Worm (Caenorhabditis elegans) whole organism, L4 larva: ENCODE results near the gene str-41.
A peak's percentile ranks its signal among the peaks of the same experiment; 100 is the strongest.
"Not testable (repeated sequence)": the region's sequence is repeated elsewhere in the genome, so short reads cannot be mapped to it uniquely, and the experiment has no call there.

Experiments used
- F44E2.7 ChIP-seq: fragments of 200-800 bp; sonication (Bioruptor generic); IDR thresholded peaks from 2 replicates; pipeline ENCODE4 v2.1.2; 2022; ENCODE audit warnings: missing genetic modification characterization, missing compliant biosample characterization
- F49E8.2 ChIP-seq: sonication (generic microtip); optimal IDR thresholded peaks from 2 replicates; lab custom pipeline; 2016; ENCODE audit warnings: missing compliant biosample characterization, mild to moderate bottlenecking, missing genetic modification characterization, borderline replicate concordance
- R02D3.7 ChIP-seq: fragments of 150-350 bp; sonication (generic microtip); optimal IDR thresholded peaks from 3 replicates; lab custom pipeline; 2014; ENCODE audit warnings: missing biosample characterization, missing genetic modification characterization
- T26A8.4 ChIP-seq: fragments of 200-800 bp; sonication (Bioruptor generic); IDR thresholded peaks from 2 replicates; pipeline ENCODE4 v1.3.6; 2022; ENCODE audit warnings: missing genetic modification characterization, missing compliant biosample characterization
- Y48G9A.11 ChIP-seq: fragments of 200-800 bp; sonication (Bioruptor generic); IDR thresholded peaks from 2 replicates; pipeline ENCODE4 v1.3.6; 2022; ENCODE audit warnings: missing genetic modification reagents, missing genetic modification characterization, missing compliant biosample characterization
- Y75B8A.6 ChIP-seq: fragments of 200-800 bp; sonication (Bioruptor generic); IDR thresholded peaks from 2 replicates; pipeline ENCODE4 v1.3.6; 2022; ENCODE audit warnings: missing genetic modification reagents, missing genetic modification characterization, missing compliant biosample characterization
- ZK337.2 ChIP-seq: fragments of 200-800 bp; sonication (Bioruptor generic); IDR thresholded peaks from 2 replicates; pipeline ENCODE4 v1.3.6; 2022; ENCODE audit warnings: missing genetic modification reagents, missing genetic modification characterization, missing compliant biosample characterization
- aha-1 ChIP-seq: fragments of 150-350 bp; peaks from one replicate; lab custom pipeline; 2014; ENCODE audit warnings: missing biosample characterization, missing genetic modification characterization
- aly-2 ChIP-seq: sonication (generic microtip); optimal IDR thresholded peaks from 2 replicates; lab custom pipeline; 2018; ENCODE audit warnings: missing biosample characterization, missing genetic modification characterization
- attf-4 ChIP-seq: sonication (generic microtip); optimal IDR thresholded peaks from 3 replicates; lab custom pipeline; 2017; ENCODE audit warnings: missing biosample characterization, missing genetic modification characterization
- ceh-20 ChIP-seq: fragments of 200-800 bp; sonication (Bioruptor generic); IDR thresholded peaks from 2 replicates; pipeline ENCODE4 v1.3.6; 2022; ENCODE audit warnings: missing genetic modification reagents, missing genetic modification characterization, missing compliant biosample characterization
- daf-19 ChIP-seq: fragments of 200-800 bp; sonication (Bioruptor generic); conservative IDR thresholded peaks from 2 replicates; pipeline ENCODE4 v1.3.6; 2022; ENCODE audit warnings: missing genetic modification characterization, missing compliant biosample characterization
- dmd-6 ChIP-seq: fragments of 200-800 bp; sonication (Bioruptor generic); IDR thresholded peaks from 2 replicates; pipeline ENCODE4 v1.3.6; 2022; ENCODE audit warnings: missing genetic modification reagents, missing genetic modification characterization, missing compliant biosample characterization
- duxl-1 ChIP-seq: sonication (generic microtip); optimal IDR thresholded peaks from 2 replicates; lab custom pipeline; 2016; ENCODE audit warnings: mild to moderate bottlenecking, missing genetic modification characterization, moderate library complexity, missing compliant biosample characterization; ENCODE audit not compliant: poor library complexity
- egl-27 ChIP-seq: sonication (generic microtip); optimal IDR thresholded peaks from 3 replicates; lab custom pipeline; 2017; ENCODE audit warnings: missing biosample characterization, missing genetic modification reagents, missing genetic modification characterization
- fkh-10 ChIP-seq: fragments of 150-350 bp; optimal IDR thresholded peaks from 2 replicates; lab custom pipeline; 2014; ENCODE audit warnings: missing biosample characterization, missing genetic modification reagents, missing genetic modification characterization
- hlh-30 ChIP-seq: sonication (generic microtip); optimal IDR thresholded peaks from 2 replicates; lab custom pipeline; 2017; ENCODE audit warnings: antibody characterized with exemption, mild to moderate bottlenecking, missing genetic modification characterization, missing compliant biosample characterization; ENCODE audit not compliant: insufficient read depth
- lin-1 ChIP-seq: fragments of 200-800 bp; sonication (Bioruptor generic); IDR thresholded peaks from 2 replicates; pipeline ENCODE4 v1.3.6; 2022; ENCODE audit warnings: missing genetic modification reagents, missing genetic modification characterization, missing compliant biosample characterization
- lin-13 ChIP-seq: fragments of 150-350 bp; optimal IDR thresholded peaks from 2 replicates; lab custom pipeline; 2014; ENCODE audit warnings: missing biosample characterization, missing genetic modification reagents, missing genetic modification characterization
- lin-29 ChIP-seq: fragments of 200-800 bp; sonication (Bioruptor generic); IDR thresholded peaks from 2 replicates; pipeline ENCODE4 v1.3.6; 2022; ENCODE audit warnings: missing genetic modification reagents, missing genetic modification characterization, missing compliant biosample characterization
- lin-39 ChIP-seq: fragments of 150-350 bp; optimal IDR thresholded peaks from 2 replicates; lab custom pipeline; 2014; ENCODE audit warnings: missing biosample characterization, missing genetic modification reagents, missing genetic modification characterization
- madf-9 ChIP-seq: fragments of 200-800 bp; sonication (Bioruptor generic); conservative IDR thresholded peaks from 2 replicates; pipeline ENCODE4 v1.3.6; 2022; ENCODE audit warnings: missing genetic modification reagents, missing genetic modification characterization, missing compliant biosample characterization
- mes-2 ChIP-seq: sonication (generic microtip); optimal IDR thresholded peaks from 2 replicates; lab custom pipeline; 2016; ENCODE audit warnings: missing genotype, mild to moderate bottlenecking, missing genetic modification characterization, missing compliant biosample characterization; ENCODE audit not compliant: poor library complexity, severe bottlenecking
- mxl-2 ChIP-seq: fragments of 200-800 bp; sonication (Bioruptor generic); conservative IDR thresholded peaks from 2 replicates; pipeline ENCODE4 v1.3.6; 2022; ENCODE audit warnings: missing genetic modification reagents, missing genetic modification characterization, missing compliant biosample characterization
- mxl-3 ChIP-seq: fragments of 200-800 bp; sonication (Bioruptor generic); optimal IDR thresholded peaks from 2 replicates; lab custom pipeline; 2018; ENCODE audit warnings: mild to moderate bottlenecking, missing genetic modification characterization, missing compliant biosample characterization
- nhr-10 ChIP-seq: fragments of 150-350 bp; optimal IDR thresholded peaks from 2 replicates; lab custom pipeline; 2014; ENCODE audit warnings: missing biosample characterization, missing genetic modification characterization
- nhr-11 ChIP-seq: fragments of 150-350 bp; optimal IDR thresholded peaks from 2 replicates; lab custom pipeline; 2014; ENCODE audit warnings: missing biosample characterization, missing genetic modification characterization
- nhr-237 ChIP-seq: sonication (generic microtip); optimal IDR thresholded peaks from 2 replicates; lab custom pipeline; 2017; ENCODE audit warnings: missing biosample characterization, missing genetic modification characterization
- nhr-28 ChIP-seq: fragments of 150-350 bp; optimal IDR thresholded peaks from 2 replicates; lab custom pipeline; 2014; ENCODE audit warnings: missing biosample characterization, missing genetic modification characterization
- nhr-41 ChIP-seq: fragments of 200-800 bp; sonication (Bioruptor generic); IDR thresholded peaks from 2 replicates; pipeline ENCODE4 v1.3.6; 2022; ENCODE audit warnings: missing genetic modification reagents, missing genetic modification characterization, missing compliant biosample characterization
- php-3 ChIP-seq: fragments of 200-800 bp; sonication (Bioruptor generic); IDR thresholded peaks from 2 replicates; pipeline ENCODE4 v1.3.6; 2022; ENCODE audit warnings: missing genetic modification reagents, missing genetic modification characterization, missing compliant biosample characterization
- saeg-2 ChIP-seq: fragments of 200-800 bp; sonication (Bioruptor generic); IDR thresholded peaks from 2 replicates; pipeline ENCODE4 v1.3.6; 2022; ENCODE audit warnings: missing genetic modification reagents, missing genetic modification characterization, missing compliant biosample characterization
- snpc-4 ChIP-seq: fragments of 150-350 bp; optimal IDR thresholded peaks from 2 replicates; lab custom pipeline; 2014; ENCODE audit warnings: missing biosample characterization, missing genetic modification characterization
- tag-97 ChIP-seq: fragments of 200-800 bp; sonication (Bioruptor generic); IDR thresholded peaks from 2 replicates; pipeline ENCODE4 v1.3.6; 2022; ENCODE audit warnings: missing genetic modification characterization, missing compliant biosample characterization
- tra-1 ChIP-seq: fragments of 200-800 bp; sonication (Bioruptor generic); IDR thresholded peaks from 2 replicates; pipeline ENCODE4 v1.3.6; 2022; ENCODE audit warnings: missing genetic modification reagents, missing genetic modification characterization, missing compliant biosample characterization
- unc-62 ChIP-seq, 3 experiments: fragments of 150-350 bp in 1 of 3; sonication (generic microtip); optimal IDR thresholded peaks in 2 of 3; peaks in 1 of 3; 1 replicate in 1 of 3; 2 replicates in 2 of 3; lab custom pipeline; 2014 to 2017; ENCODE audit warnings: missing biosample characterization in 3 of 3, missing genetic modification characterization in 3 of 3, missing genetic modification reagents in 3 of 3, missing genotype in 1 of 3
- ztf-7 ChIP-seq: fragments of 150-350 bp; optimal IDR thresholded peaks from 2 replicates; lab custom pipeline; 2014; ENCODE audit warnings: missing biosample characterization, missing genetic modification characterization

Gene str-41

ce11 chrV:7444331-7444730 lies 32.5 kb downstream of the str-41 start, which contains the start of gene nhr-141:
nhr-141 (plus strand) TSS chrV:7444661.
- TF ChIP-seq nhr-11 (tag; lab: Kevin White, UChicago); ZK337.2 (GFP tag; lab: Robert Waterston, UW); daf-19 (GFP tag; lab: Robert Waterston, UW): not testable (repeated sequence)

ce11 chrV:7446965-7447364 lies 35.2 kb downstream of the str-41 start, which contains the start of gene F25E5.5:
F25E5.5 (plus strand) TSS chrV:7447265.
- TF ChIP-seq Y48G9A.11 (GFP tag; lab: Robert Waterston, UW) (no peak), nhr-41 (no peak), hlh-30 (tag; lab: Kevin White, UChicago) (peak; percentile 14), mes-2 (tag; lab: Kevin White, UChicago) (no peak), nhr-28 (peak; percentile 44)

- TF ChIP-seq F44E2.7 (GFP tag; lab: Robert Waterston, UW) (no peak), unc-62 (GFP tag; optimal IDR thresholded peaks at IDR 0.05 in 1 of 2; lab: Kevin White, UChicago) (peak in 1 of 2 experiments; percentile 50), unc-62 (tag; optimal IDR thresholded peaks at IDR 0.05; lab: Kevin White, UChicago) (no peak), lin-13 (no peak), aha-1 (peak; percentile 70)
Measured at ce11 chrV:7449303-7449827, 37.6 kb downstream of the str-41 start, which contains the start of gene try-12. try-12 (plus strand) TSS chrV:7449353.

- no peak for TF ChIP-seq ceh-20 (GFP tag; lab: Robert Waterston, UW)
- no peak for TF ChIP-seq lin-29 (GFP tag; lab: Robert Waterston, UW)
- no peak for TF ChIP-seq tra-1
- TF ChIP-seq tag-97 (GFP tag; lab: Robert Waterston, UW) = no peak
- TF ChIP-seq nhr-10 = no peak
- TF ChIP-seq fkh-10 = no peak
- TF ChIP-seq snpc-4 (tag; lab: Kevin White, UChicago) = no peak
- TF ChIP-seq madf-9 (GFP tag; lab: Robert Waterston, UW) = no peak
- no peak for TF ChIP-seq ztf-7 (tag; lab: Kevin White, UChicago)
- TF ChIP-seq hlh-30 (tag; lab: Kevin White, UChicago) = no peak
- no peak for TF ChIP-seq lin-39 (tag; lab: Kevin White, UChicago)
- TF ChIP-seq mxl-2 = no peak
- TF ChIP-seq F49E8.2 (tag; lab: Kevin White, UChicago) = no peak
- TF ChIP-seq egl-27 = no peak
- TF ChIP-seq, all 104 proteins: peak for 0
Measured at ce11 chrV:7451421-7451820, 39.6 kb downstream of the str-41 start, which contains the start of gene try-11. try-11 (plus strand) TSS chrV:7451721.

- TF ChIP-seq mxl-2 = no peak
- no peak for TF ChIP-seq T26A8.4 (GFP tag; lab: Robert Waterston, UW)
- TF ChIP-seq lin-1 (GFP tag; lab: Robert Waterston, UW) = no peak
- TF ChIP-seq hlh-30 (tag; lab: Kevin White, UChicago) = no peak
- TF ChIP-seq ztf-7 (tag; lab: Kevin White, UChicago) = no peak
- TF ChIP-seq attf-4 = no peak
- TF ChIP-seq R02D3.7 (tag; lab: Kevin White, UChicago) = no peak
- no peak for TF ChIP-seq nhr-237 (tag; lab: Kevin White, UChicago)
- no peak for TF ChIP-seq aly-2
- no peak for TF ChIP-seq Y75B8A.6 (GFP tag; lab: Robert Waterston, UW)
- no peak for TF ChIP-seq duxl-1
- no peak for TF ChIP-seq saeg-2
- no peak for TF ChIP-seq F49E8.2 (tag; lab: Kevin White, UChicago)
- TF ChIP-seq Y48G9A.11 (GFP tag; lab: Robert Waterston, UW) = no peak
- TF ChIP-seq php-3 (GFP tag; lab: Robert Waterston, UW) = no peak
- TF ChIP-seq mxl-3 = no peak
- no peak for TF ChIP-seq dmd-6 (GFP tag; lab: Robert Waterston, UW)
- TF ChIP-seq snpc-4 (tag; lab: Kevin White, UChicago) = no peak
Measured at ce11 chrV:7454236-7454635, 42.4 kb downstream of the str-41 start, which contains the start of gene try-8. try-8 (minus strand) TSS chrV:7454336.
